Fruit fly (Drosophila melanogaster) whole organism, wandering third instar larva: ENCODE data around the gene CG14273.

Experiments used
- Abd-B ChIP-seq: fragments of >200 bp; optimal IDR thresholded peaks from 2 replicates; lab custom pipeline; 2017; ENCODE audit warnings: missing biosample characterization, missing genetic modification characterization
- CG32264 ChIP-seq: fragments of 200-800 bp; sonication (Bioruptor generic); optimal IDR thresholded peaks from 2 replicates; lab custom pipeline; 2016; ENCODE audit warnings: missing biosample characterization, missing genetic modification characterization
- CG9705 ChIP-seq: fragments of 200-800 bp; sonication (Bioruptor generic); optimal IDR thresholded peaks from 2 replicates; lab custom pipeline; 2018; ENCODE audit warnings: missing biosample characterization, mild to moderate bottlenecking, missing genetic modification characterization
- CrebA ChIP-seq: fragments of 200-800 bp; sonication (Bioruptor generic); optimal IDR thresholded peaks from 2 replicates; lab custom pipeline; 2016; ENCODE audit warnings: missing biosample characterization, mild to moderate bottlenecking, missing genetic modification characterization, borderline replicate concordance
- Dfd ChIP-seq: fragments of >200 bp; optimal IDR thresholded peaks from 2 replicates; lab custom pipeline; 2017; ENCODE audit warnings: missing biosample characterization, missing genetic modification characterization
- Dif ChIP-seq: fragments of 200-275, 200-300 bp; sonication (Bioruptor generic); optimal IDR thresholded peaks from 2 replicates; lab custom pipeline; 2018; ENCODE audit warnings: missing biosample characterization, missing genetic modification characterization; ENCODE audit not compliant: partially characterized antibody
- GATAd ChIP-seq: sonication (Bioruptor generic); optimal IDR thresholded peaks from 2 replicates; lab custom pipeline; 2016; ENCODE audit warnings: missing biosample characterization, missing genetic modification characterization
- HLH106 ChIP-seq: fragments of 200-800 bp; optimal IDR thresholded peaks from 3 replicates; lab custom pipeline; 2019; ENCODE audit warnings: missing biosample characterization, mild to moderate bottlenecking, missing genetic modification characterization, moderate library complexity
- Hnf4 ChIP-seq: fragments of 200-800 bp; sonication (Bioruptor generic); optimal IDR thresholded peaks from 2 replicates; lab custom pipeline; 2016; ENCODE audit warnings: missing biosample characterization, mild to moderate bottlenecking, missing genetic modification characterization
- Hr78 ChIP-seq: fragments of >200 bp; optimal IDR thresholded peaks from 2 replicates; lab custom pipeline; 2017; ENCODE audit warnings: missing biosample characterization, missing genetic modification characterization
- Hr83 ChIP-seq: fragments of 200-300 bp; sonication (Bioruptor generic); optimal IDR thresholded peaks from 2 replicates; lab custom pipeline; 2016; ENCODE audit warnings: missing biosample characterization, mild to moderate bottlenecking, missing genetic modification characterization, moderate library complexity; ENCODE audit not compliant: poor library complexity, severe bottlenecking
- Jra ChIP-seq: sonication (Bioruptor generic); optimal IDR thresholded peaks from 2 replicates; lab custom pipeline; 2016; ENCODE audit warnings: missing biosample characterization, missing genetic modification characterization
- Mio ChIP-seq: sonication (Bioruptor generic); optimal IDR thresholded peaks from 2 replicates; lab custom pipeline; 2016; ENCODE audit warnings: missing biosample characterization, missing genetic modification characterization
- Myc ChIP-seq: fragments of >200 bp; optimal IDR thresholded peaks from 2 replicates; lab custom pipeline; 2017
- N ChIP-seq: fragments of >200 bp; optimal IDR thresholded peaks from 2 replicates; lab custom pipeline; 2018; ENCODE audit warnings: missing biosample characterization, missing external identifiers, missing genetic modification characterization
- OdsH ChIP-seq: fragments of 200-800 bp; sonication (Bioruptor generic); optimal IDR thresholded peaks from 2 replicates; lab custom pipeline; 2016; ENCODE audit warnings: missing biosample characterization, mild to moderate bottlenecking, missing genetic modification characterization
- Rel ChIP-seq, 2 experiments: fragments of 200-800 bp; sonication (Bioruptor generic) in 1 of 2; optimal IDR thresholded peaks; 2 replicates in 1 of 2; 3 replicates in 1 of 2; lab custom pipeline; 2016 to 2019; ENCODE audit warnings: mild to moderate bottlenecking in 2 of 2, missing biosample characterization in 2 of 2, missing genetic modification characterization in 2 of 2, moderate library complexity in 1 of 2
- Sp1 ChIP-seq: fragments of 200-800 bp; sonication (Bioruptor generic); optimal IDR thresholded peaks from 3 replicates; lab custom pipeline; 2019; ENCODE audit warnings: missing biosample characterization, mild to moderate bottlenecking, missing genetic modification characterization, moderate library complexity
- Vsx2 ChIP-seq: fragments of 200-300, 225-300 bp; sonication (Bioruptor generic); optimal IDR thresholded peaks from 2 replicates; lab custom pipeline; 2018; ENCODE audit warnings: missing biosample characterization, missing genetic modification characterization; ENCODE audit not compliant: partially characterized antibody
- br ChIP-seq: fragments of 200-800 bp; sonication (Bioruptor generic); optimal IDR thresholded peaks from 2 replicates; lab custom pipeline; 2016; ENCODE audit warnings: missing biosample characterization, missing genetic modification characterization
- brk ChIP-seq: fragments of 200-800 bp; sonication (Bioruptor generic); optimal IDR thresholded peaks from 2 replicates; lab custom pipeline; 2016; ENCODE audit warnings: missing biosample characterization, mild to moderate bottlenecking, missing genetic modification characterization
- dl ChIP-seq, 2 experiments: fragments of 175-275, 200-275 bp in 1 of 2; fragments of 200-275 bp in 1 of 2; sonication (Bioruptor generic); optimal IDR thresholded peaks; lab custom pipeline; 2018; ENCODE audit warnings: mild to moderate bottlenecking in 2 of 2, missing biosample characterization in 2 of 2, missing genetic modification characterization in 2 of 2, moderate library complexity in 2 of 2; ENCODE audit not compliant: partially characterized antibody in 2 of 2, insufficient read depth in 1 of 2
- dmrt93B ChIP-seq: fragments of 200-800 bp; sonication (Bioruptor generic); optimal IDR thresholded peaks from 2 replicates; lab custom pipeline; 2018; ENCODE audit warnings: missing biosample characterization, mild to moderate bottlenecking, missing genetic modification characterization
- dsf ChIP-seq: sonication (Bioruptor generic); optimal IDR thresholded peaks from 2 replicates; lab custom pipeline; 2016; ENCODE audit warnings: missing biosample characterization, missing genetic modification characterization, borderline replicate concordance
- ey ChIP-seq: fragments of 200-800 bp; sonication (Bioruptor generic); optimal IDR thresholded peaks from 2 replicates; lab custom pipeline; 2016; ENCODE audit warnings: missing biosample characterization, missing genetic modification characterization
- foxo ChIP-seq, 2 experiments: fragments of 200-800 bp; sonication (Bioruptor generic); optimal IDR thresholded peaks; 2 replicates in 1 of 2; 3 replicates in 1 of 2; lab custom pipeline; 2016 to 2017; ENCODE audit warnings: missing biosample characterization in 2 of 2, missing genetic modification characterization in 2 of 2
- fru ChIP-seq: fragments of 200-800 bp; sonication (Bioruptor generic); optimal IDR thresholded peaks from 3 replicates; lab custom pipeline; 2016; ENCODE audit warnings: missing biosample characterization, mild to moderate bottlenecking, missing genetic modification characterization
- h ChIP-seq: fragments of 200-800 bp; sonication (Bioruptor generic); optimal IDR thresholded peaks from 3 replicates; lab custom pipeline; 2016; ENCODE audit warnings: missing biosample characterization, mild to moderate bottlenecking, missing genetic modification characterization
- jim ChIP-seq: fragments of 175-275, 200-325 bp; sonication (Bioruptor generic); optimal IDR thresholded peaks from 2 replicates; lab custom pipeline; 2016; ENCODE audit warnings: missing biosample characterization, mild to moderate bottlenecking, missing genetic modification characterization
- lola ChIP-seq: fragments of >200 bp; optimal IDR thresholded peaks from 2 replicates; lab custom pipeline; 2017; ENCODE audit warnings: missing biosample characterization, missing genetic modification characterization
- pan ChIP-seq: fragments of >200 bp; optimal IDR thresholded peaks from 2 replicates; lab custom pipeline; 2017
- psq ChIP-seq: fragments of 200-800 bp; sonication (Bioruptor generic); optimal IDR thresholded peaks from 3 replicates; lab custom pipeline; 2017; ENCODE audit warnings: missing biosample characterization, mild to moderate bottlenecking, missing genetic modification characterization, moderate library complexity
- rgr ChIP-seq: fragments of 200-800 bp; sonication (Bioruptor generic); optimal IDR thresholded peaks from 3 replicates; lab custom pipeline; 2016; ENCODE audit warnings: missing biosample characterization, mild to moderate bottlenecking, missing genetic modification characterization
- sage ChIP-seq: fragments of 200-800 bp; sonication (Bioruptor generic); optimal IDR thresholded peaks from 2 replicates; lab custom pipeline; 2016; ENCODE audit warnings: missing biosample characterization, mild to moderate bottlenecking, missing genetic modification characterization
- sv ChIP-seq: fragments of 200-800 bp; sonication (Bioruptor generic); optimal IDR thresholded peaks from 3 replicates; lab custom pipeline; 2016; ENCODE audit warnings: missing biosample characterization, missing genetic modification characterization
- tai ChIP-seq: sonication (Bioruptor generic); optimal IDR thresholded peaks from 2 replicates; lab custom pipeline; 2016; ENCODE audit warnings: missing biosample characterization, missing genetic modification characterization
- usp ChIP-seq: fragments of >200 bp; optimal IDR thresholded peaks from 2 replicates; lab custom pipeline; 2017; ENCODE audit warnings: missing biosample characterization, missing genetic modification characterization
- woc ChIP-seq: sonication (Bioruptor generic); optimal IDR thresholded peaks from 2 replicates; lab custom pipeline; 2016; ENCODE audit warnings: missing biosample characterization, mild to moderate bottlenecking, missing genetic modification characterization

Gene CG14273

DNA sequence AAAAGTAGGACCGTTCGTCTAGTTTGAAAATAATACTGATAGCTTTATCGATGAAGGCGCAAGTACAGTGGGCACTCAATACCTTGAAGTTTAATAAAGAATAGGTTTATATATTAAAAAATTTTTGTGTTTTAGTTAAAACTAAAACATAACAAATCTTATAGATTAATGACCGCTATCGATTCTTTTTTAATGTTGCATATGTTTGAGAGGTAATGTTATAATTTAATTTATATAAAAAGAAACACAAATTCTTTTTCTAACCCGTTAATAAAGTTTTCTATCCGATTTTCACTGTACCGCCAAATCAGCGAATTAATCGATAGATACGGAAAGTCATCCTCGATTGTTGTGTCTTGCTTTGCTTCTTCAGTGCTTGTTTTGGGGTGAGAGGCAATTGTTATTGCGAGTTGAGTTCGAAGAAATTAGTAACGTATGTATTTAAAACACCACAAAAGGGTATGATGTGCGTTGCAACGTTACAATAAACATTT lies 41.7 kb downstream of the CG14273 start, which contains the start of the genes Dad1 and CG13384:
Gene Dad1, minus strand, starts transcription at position 30 of the 494 bp plus-strand sequence.
Gene CG13384, plus strand, starts transcription at position 348 of the 494 bp plus-strand sequence.
- TF ChIP-seq foxo (GFP tag; optimal IDR thresholded peaks at IDR 0.05; lab: Kevin White, UChicago) (peak in 1 of 2 experiments; percentile 95), Hnf4 (peak; percentile 85), pan (lab: Kevin White, UChicago) (no peak), Jra (GFP tag; lab: Kevin White, UChicago) (peak; percentile 84), woc (GFP tag; lab: Kevin White, UChicago) (peak; percentile 92), Mio (peak; percentile 42), usp (GFP tag; lab: Kevin White, UChicago) (no peak), brk (GFP tag; lab: Kevin White, UChicago) (peak; percentile 94), tai (peak; percentile 90), Sp1 (peak; percentile 96), Hr78 (GFP tag; lab: Kevin White, UChicago) (no peak), Rel (GFP tag; optimal IDR thresholded peaks at IDR 0.05; lab: Kevin White, UChicago) (peak; percentile 70), Rel (tag; optimal IDR thresholded peaks at IDR 0.05; lab: Kevin White, UChicago) (peak; percentile 85), HLH106 (tag; lab: Kevin White, UChicago) (peak; percentile 97), psq (peak; percentile 93), br (peak; percentile 82), CrebA (GFP tag; lab: Kevin White, UChicago) (no peak), N (GFP tag; lab: Kevin White, UChicago) (no peak), Abd-B (GFP tag; lab: Kevin White, UChicago) (no peak), CG32264 (GFP tag; lab: Kevin White, UChicago) (peak; percentile 32), lola (no peak), fru (peak; percentile 92), sage (peak; percentile 83), OdsH (GFP tag; lab: Kevin White, UChicago) (peak; percentile 94), Myc (lab: Kevin White, UChicago) (no peak), h (GFP tag; lab: Kevin White, UChicago) (peak; percentile 94), Dif (GFP tag; lab: Kevin White, UChicago) (no peak), GATAd (GFP tag; lab: Kevin White, UChicago) (peak; percentile 65), Dfd (GFP tag; lab: Kevin White, UChicago) (no peak), jim (GFP tag; lab: Kevin White, UChicago) (no peak), CG9705 (GFP tag; lab: Kevin White, UChicago) (peak; percentile 90), Vsx2 (GFP tag; lab: Kevin White, UChicago) (no peak), sv (peak; percentile 88), rgr (peak; percentile 93), ey (GFP tag; lab: Kevin White, UChicago) (peak; percentile 82), dl (GFP tag; optimal IDR thresholded peaks at IDR 0.05; lab: Kevin White, UChicago; ENCODE audit: insufficient read depth in 1 of 2, partially characterized antibody in 2 of 2) (no peak), dsf (GFP tag; lab: Kevin White, UChicago) (peak; percentile 82), dmrt93B (peak; percentile 90), Hr83 (GFP tag; lab: Kevin White, UChicago) (peak; percentile 28)

DNA sequence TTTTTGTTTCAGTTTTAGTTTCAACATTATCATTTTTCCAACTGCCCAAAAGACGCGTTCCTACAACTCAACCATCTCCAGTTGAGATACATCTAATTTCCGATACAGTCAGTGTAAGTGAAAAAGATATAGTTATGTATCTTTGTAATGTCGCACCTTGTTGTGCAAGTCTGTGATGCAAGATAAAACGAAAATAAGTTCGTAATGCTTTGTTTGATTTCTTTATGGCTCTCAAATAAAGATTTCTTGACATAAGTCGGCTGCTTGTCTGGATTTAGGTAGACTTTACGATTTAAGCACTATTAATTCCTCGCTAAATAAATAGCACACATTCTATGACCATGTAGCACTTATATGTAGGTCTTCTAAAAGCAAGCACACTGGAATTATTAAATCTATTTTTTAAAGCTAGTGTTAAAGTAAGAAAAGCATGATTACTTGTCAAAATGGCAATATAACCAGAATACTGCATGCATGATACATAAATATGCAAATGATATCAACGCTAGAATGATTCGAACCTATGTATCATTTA lies 42.6 kb downstream of the CG14273 start:
- TF ChIP-seq pan (lab: Kevin White, UChicago), result no peak
- no peak for TF ChIP-seq Vsx2 (GFP tag; lab: Kevin White, UChicago)
- no peak for TF ChIP-seq Mio
- TF ChIP-seq usp (GFP tag; lab: Kevin White, UChicago), result no peak
- no peak for TF ChIP-seq psq
- no peak for TF ChIP-seq jim (GFP tag; lab: Kevin White, UChicago)
- TF ChIP-seq tai, result no peak
- TF ChIP-seq CG32264 (GFP tag; lab: Kevin White, UChicago), result no peak
- TF ChIP-seq GATAd (GFP tag; lab: Kevin White, UChicago), result no peak
- no peak for TF ChIP-seq CG9705 (GFP tag; lab: Kevin White, UChicago)
- TF ChIP-seq, all 38 proteins: peak for 0
